Worm (Caenorhabditis elegans) whole organism, L3 larva: Measurements from ENCODE around the gene tat-3.

ENCODE experiments used
- R02D3.7 ChIP-seq: fragments of 150-350 bp; optimal IDR thresholded peaks from 2 replicates; lab custom pipeline; 2014; ENCODE audit warnings: missing biosample characterization, missing genetic modification characterization
- ZK546.5 ChIP-seq: sonication (generic microtip); optimal IDR thresholded peaks from 2 replicates; lab custom pipeline; 2017; ENCODE audit warnings: missing biosample characterization, missing genetic modification characterization
- aly-2 ChIP-seq: fragments of 150-350 bp; optimal IDR thresholded peaks from 2 replicates; lab custom pipeline; 2014; ENCODE audit warnings: missing biosample characterization, missing genetic modification characterization
- ama-1 ChIP-seq: fragments of 150-350 bp; optimal IDR thresholded peaks from 2 replicates; lab custom pipeline; 2018
- ceh-16 ChIP-seq: sonication (generic microtip); optimal IDR thresholded peaks from 2 replicates; lab custom pipeline; 2017; ENCODE audit warnings: missing biosample characterization, missing genetic modification characterization
- ceh-28 ChIP-seq: fragments of 150-350 bp; optimal IDR thresholded peaks from 2 replicates; lab custom pipeline; 2014; ENCODE audit warnings: missing biosample characterization, missing genetic modification reagents, missing genetic modification characterization
- ceh-82 ChIP-seq: fragments of 150-350 bp; optimal IDR thresholded peaks from 2 replicates; lab custom pipeline; 2014; ENCODE audit warnings: missing biosample characterization, missing genetic modification characterization
- ceh-9 ChIP-seq: sonication (generic microtip); optimal IDR thresholded peaks from 2 replicates; lab custom pipeline; 2018; ENCODE audit warnings: missing biosample characterization, missing genetic modification characterization
- daf-12 ChIP-seq: fragments of 150-350 bp; optimal IDR thresholded peaks from 2 replicates; lab custom pipeline; 2014; ENCODE audit warnings: missing biosample characterization, missing genetic modification reagents, missing genetic modification characterization
- egl-27 ChIP-seq: sonication (generic microtip); optimal IDR thresholded peaks from 4 replicates; lab custom pipeline; 2017; ENCODE audit warnings: missing biosample characterization, missing genetic modification reagents, missing genetic modification characterization
- egl-5 ChIP-seq: fragments of 150-350 bp; optimal IDR thresholded peaks from 2 replicates; lab custom pipeline; 2017; ENCODE audit warnings: missing biosample characterization, missing genetic modification reagents, missing genetic modification characterization, inconsistent platforms
- elt-1 ChIP-seq: fragments of 150-350 bp; optimal IDR thresholded peaks from 2 replicates; lab custom pipeline; 2014; ENCODE audit warnings: missing biosample characterization, missing genetic modification characterization
- elt-2 ChIP-seq: sonication (generic microtip); optimal IDR thresholded peaks from 2 replicates; lab custom pipeline; 2016; ENCODE audit warnings: missing genetic modification reagents, mild to moderate bottlenecking, missing genetic modification characterization, missing compliant biosample characterization
- elt-3 ChIP-seq, 3 experiments: fragments of 150-350 bp in 1 of 3; sonication (generic microtip) in 2 of 3; optimal IDR thresholded peaks; 2 replicates in 2 of 3; 4 replicates in 1 of 3; lab custom pipeline; 2014 to 2017; ENCODE audit warnings: missing biosample characterization in 3 of 3, missing genetic modification characterization in 3 of 3
- eor-1 ChIP-seq, 2 experiments: fragments of 150-350 bp; optimal IDR thresholded peaks; 2 replicates each; lab custom pipeline; 2014 to 2018; ENCODE audit warnings: missing biosample characterization in 2 of 2, missing genetic modification characterization in 2 of 2
- fkh-10 ChIP-seq: sonication (generic microtip); optimal IDR thresholded peaks from 2 replicates; lab custom pipeline; 2017; ENCODE audit warnings: missing biosample characterization, missing genetic modification reagents, missing genetic modification characterization
- fkh-2 ChIP-seq: fragments of 150-350 bp; optimal IDR thresholded peaks from 2 replicates; lab custom pipeline; 2014; ENCODE audit warnings: missing biosample characterization, missing genetic modification reagents, missing genetic modification characterization
- fos-1 ChIP-seq: fragments of 150-350 bp; optimal IDR thresholded peaks from 2 replicates; lab custom pipeline; 2014; ENCODE audit warnings: missing biosample characterization, missing genetic modification characterization
- hmg-11 ChIP-seq: sonication (generic microtip); optimal IDR thresholded peaks from 2 replicates; lab custom pipeline; 2016; ENCODE audit warnings: missing genetic modification characterization, missing compliant biosample characterization
- jun-1 ChIP-seq: fragments of 150-350 bp; optimal IDR thresholded peaks from 2 replicates; lab custom pipeline; 2014; ENCODE audit warnings: missing biosample characterization, missing genetic modification reagents, missing genetic modification characterization
- lin-15B ChIP-seq: fragments of 150-350 bp; optimal IDR thresholded peaks from 2 replicates; lab custom pipeline; 2014; ENCODE audit warnings: missing biosample characterization, missing genetic modification characterization
- lin-39 ChIP-seq: fragments of 150-350 bp; optimal IDR thresholded peaks from 2 replicates; lab custom pipeline; 2018; ENCODE audit warnings: missing biosample characterization, missing genetic modification reagents, missing genetic modification characterization
- lsy-12 ChIP-seq: sonication (generic microtip); optimal IDR thresholded peaks from 2 replicates; lab custom pipeline; 2016; ENCODE audit warnings: mild to moderate bottlenecking, missing genetic modification characterization, missing compliant biosample characterization
- mdl-1 ChIP-seq: fragments of 150-350 bp; optimal IDR thresholded peaks from 2 replicates; lab custom pipeline; 2014; ENCODE audit warnings: missing biosample characterization, missing genetic modification characterization
- mml-1 ChIP-seq: fragments of 150-350 bp; sonication (generic microtip); optimal IDR thresholded peaks from 3 replicates; lab custom pipeline; 2014; ENCODE audit warnings: missing biosample characterization, missing genetic modification characterization
- nfya-1 ChIP-seq: sonication (generic microtip); optimal IDR thresholded peaks from 2 replicates; lab custom pipeline; 2017; ENCODE audit warnings: missing genetic modification characterization, mild to moderate bottlenecking, missing compliant biosample characterization, antibody characterized with exemption, moderate library complexity; ENCODE audit not compliant: insufficient read depth
- nhr-11 ChIP-seq: fragments of 150-350 bp; optimal IDR thresholded peaks from 2 replicates; lab custom pipeline; 2014; ENCODE audit warnings: missing biosample characterization, missing genetic modification characterization
- nhr-12 ChIP-seq: fragments of 150-350 bp; optimal IDR thresholded peaks from 2 replicates; lab custom pipeline; 2014; ENCODE audit warnings: missing biosample characterization, missing genetic modification characterization
- nhr-23 ChIP-seq: fragments of 150-350 bp; optimal IDR thresholded peaks from 2 replicates; lab custom pipeline; 2014; ENCODE audit warnings: missing biosample characterization, missing genetic modification reagents, missing genetic modification characterization
- nhr-237 ChIP-seq: fragments of 150-350 bp; optimal IDR thresholded peaks from 2 replicates; lab custom pipeline; 2014; ENCODE audit warnings: missing biosample characterization, missing genetic modification characterization
- nhr-25 ChIP-seq: sonication (generic microtip); optimal IDR thresholded peaks from 2 replicates; lab custom pipeline; 2017; ENCODE audit warnings: missing biosample characterization, missing genetic modification characterization
- nhr-28 ChIP-seq: fragments of 150-350 bp; optimal IDR thresholded peaks from 2 replicates; lab custom pipeline; 2014; ENCODE audit warnings: missing biosample characterization, missing genetic modification characterization
- nhr-43 ChIP-seq: sonication (generic microtip); optimal IDR thresholded peaks from 2 replicates; lab custom pipeline; 2016; ENCODE audit warnings: mild to moderate bottlenecking, missing genetic modification characterization, missing compliant biosample characterization; ENCODE audit not compliant: poor library complexity, severe bottlenecking
- nhr-67 ChIP-seq: fragments of 150-350 bp; optimal IDR thresholded peaks from 2 replicates; lab custom pipeline; 2014; ENCODE audit warnings: missing biosample characterization, missing genetic modification characterization
- nhr-76 ChIP-seq: fragments of 150-350 bp; sonication (generic microtip); optimal IDR thresholded peaks from 5 replicates; lab custom pipeline; 2014; ENCODE audit warnings: missing biosample characterization, missing genetic modification characterization
- nhr-77 ChIP-seq: fragments of 150-350 bp; optimal IDR thresholded peaks from 2 replicates; lab custom pipeline; 2014; ENCODE audit warnings: missing biosample characterization, missing genetic modification characterization
- pha-4 ChIP-seq: fragments of 150-350 bp; optimal IDR thresholded peaks from 2 replicates; lab custom pipeline; 2014; ENCODE audit warnings: missing biosample characterization, missing genetic modification reagents, missing genetic modification characterization
- pqm-1 ChIP-seq: fragments of 150-350 bp; optimal IDR thresholded peaks from 2 replicates; lab custom pipeline; 2017; ENCODE audit warnings: missing biosample characterization, missing genetic modification characterization, inconsistent platforms
- sea-2 ChIP-seq: fragments of 150-350 bp; sonication (generic microtip); optimal IDR thresholded peaks from 4 replicates; lab custom pipeline; 2014; ENCODE audit warnings: missing biosample characterization, missing genetic modification reagents, missing genetic modification characterization
- skn-1 ChIP-seq: fragments of 150-350 bp; optimal IDR thresholded peaks from 2 replicates; lab custom pipeline; 2014; ENCODE audit warnings: missing biosample characterization, missing genetic modification characterization
- snpc-4 ChIP-seq: fragments of 150-350 bp; optimal IDR thresholded peaks from 2 replicates; lab custom pipeline; 2014; ENCODE audit warnings: missing biosample characterization, missing genetic modification characterization
- tbx-2 ChIP-seq: sonication (generic microtip); optimal IDR thresholded peaks from 2 replicates; lab custom pipeline; 2016; ENCODE audit warnings: mild to moderate bottlenecking, missing genetic modification characterization, missing compliant biosample characterization
- unc-39 ChIP-seq: sonication (generic microtip); optimal IDR thresholded peaks from 4 replicates; lab custom pipeline; 2017; ENCODE audit warnings: missing biosample characterization, missing genetic modification characterization
- unc-62 ChIP-seq: fragments of 150-350 bp; sonication (generic microtip); optimal IDR thresholded peaks from 4 replicates; lab custom pipeline; 2014; ENCODE audit warnings: missing biosample characterization, missing genetic modification reagents, missing genetic modification characterization
- zag-1 ChIP-seq: fragments of 150-350 bp; optimal IDR thresholded peaks from 2 replicates; lab custom pipeline; 2014; ENCODE audit warnings: missing biosample characterization, missing genetic modification characterization
- ztf-11 ChIP-seq: fragments of 150-350 bp; optimal IDR thresholded peaks from 2 replicates; lab custom pipeline; 2014; ENCODE audit warnings: missing biosample characterization, missing genetic modification characterization
- ztf-4 ChIP-seq: fragments of 150-350 bp; optimal IDR thresholded peaks from 2 replicates; lab custom pipeline; 2014; ENCODE audit warnings: missing biosample characterization, missing genetic modification characterization

Gene tat-3

DNA sequence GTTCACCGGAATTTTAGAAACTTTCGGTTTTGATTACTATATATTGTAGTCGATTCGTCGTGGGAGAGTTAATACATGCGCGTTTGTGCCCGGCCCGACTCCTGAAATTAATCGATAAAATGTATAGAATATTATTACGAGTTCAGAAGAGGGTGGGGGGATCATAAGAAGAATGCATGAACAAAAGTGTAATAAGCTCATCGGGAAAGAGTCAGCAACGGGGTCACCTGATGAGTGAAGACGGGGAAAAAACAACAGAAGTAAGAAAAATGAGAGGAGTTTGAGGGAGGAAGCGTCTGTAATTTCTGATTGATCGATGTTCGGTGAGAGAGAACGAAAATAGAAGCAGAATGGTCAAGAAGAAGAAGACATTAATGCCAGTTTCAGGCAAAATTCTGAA lies 14.4 kb downstream of the tat-3 start, which contains the start of gene W09D10.4:
TSS of gene W09D10.4 (minus strand) at position 101 of the 400 bp plus-strand sequence.
- TF ChIP-seq unc-39 (tag; lab: Kevin White, UChicago): no peak
- no peak for TF ChIP-seq nhr-12 (tag; lab: Kevin White, UChicago)
- TF ChIP-seq zag-1 (tag; lab: Kevin White, UChicago): no peak
- no peak for TF ChIP-seq ZK546.5 (tag; lab: Kevin White, UChicago)
- no peak for TF ChIP-seq egl-27 (tag; lab: Kevin White, UChicago)
- no peak for TF ChIP-seq lsy-12
- TF ChIP-seq ama-1: peak; percentile 27
- peak; percentile 3 for TF ChIP-seq elt-2 (tag; lab: Kevin White, UChicago)
- no peak for TF ChIP-seq fkh-2 (tag; lab: Kevin White, UChicago)
- TF ChIP-seq unc-62 (GFP tag; lab: Kevin White, UChicago): no peak
- TF ChIP-seq mdl-1 (tag; lab: Kevin White, UChicago): no peak
- no peak for TF ChIP-seq nhr-28 (tag; lab: Kevin White, UChicago)
- no peak for TF ChIP-seq ceh-82 (tag; lab: Kevin White, UChicago)
- no peak for TF ChIP-seq pha-4 (tag; lab: Kevin White, UChicago)

DNA sequence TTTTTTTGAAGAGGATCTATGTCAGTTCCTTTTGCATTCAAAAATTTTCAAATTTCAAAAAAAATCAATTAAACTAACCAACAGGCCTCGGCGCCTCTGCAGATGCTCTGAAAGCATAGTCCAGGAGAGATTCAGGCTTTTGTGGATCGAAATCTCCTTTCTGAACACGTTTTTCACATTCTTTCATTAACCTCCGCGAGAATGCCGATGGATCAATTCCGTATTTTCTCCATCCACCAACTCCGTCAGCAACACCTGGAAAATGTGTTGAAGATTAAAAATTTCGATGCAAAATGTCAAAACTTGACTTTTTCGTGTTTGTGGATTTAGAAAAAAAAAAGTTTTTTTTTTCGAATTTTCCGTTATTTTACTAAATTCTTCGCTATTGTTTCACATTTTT lies 16.0 kb downstream of the tat-3 start:
- TF ChIP-seq fos-1 (tag; lab: Kevin White, UChicago): no peak
- peak; percentile 33 for TF ChIP-seq ama-1

DNA sequence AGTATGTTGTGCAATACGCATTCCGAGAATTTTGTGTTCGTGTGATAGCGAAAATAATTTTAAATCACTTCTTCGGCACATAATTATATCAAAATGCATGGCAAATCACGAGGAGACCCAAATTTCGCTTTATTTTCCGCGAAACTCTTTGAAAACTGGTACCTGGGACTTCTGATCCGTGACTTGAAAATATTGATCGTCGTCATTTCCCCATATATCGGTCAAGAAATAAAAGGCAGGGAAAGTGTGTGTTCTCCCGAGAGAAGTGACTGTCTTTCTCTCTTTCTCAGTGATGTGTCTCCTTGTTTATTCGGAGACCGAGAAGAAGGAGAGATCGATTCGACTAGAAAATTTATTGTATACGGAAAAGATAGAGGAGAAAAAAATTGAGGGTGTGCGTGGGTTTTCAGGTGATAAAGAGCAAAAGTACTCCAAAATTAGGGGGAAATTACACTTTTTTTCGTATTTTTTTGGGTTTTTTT lies 19.3 kb downstream of the tat-3 start, which contains the start of gene W09D10.5:
TSS of gene W09D10.5 (minus strand) at position 345 of the 482 bp plus-strand sequence.
- no peak for TF ChIP-seq lin-39
- TF ChIP-seq nhr-11 (tag; lab: Kevin White, UChicago): no peak
- no peak for TF ChIP-seq eor-1 (tag; optimal IDR thresholded peaks at IDR 0.05; lab: Kevin White, UChicago)
- TF ChIP-seq fkh-2 (tag; lab: Kevin White, UChicago): no peak
- no peak for TF ChIP-seq egl-27 (tag; lab: Kevin White, UChicago)
- no peak for TF ChIP-seq hmg-11 (tag; lab: Kevin White, UChicago)
- peak; percentile 55 for TF ChIP-seq ceh-28 (tag; lab: Kevin White, UChicago)
- TF ChIP-seq nhr-43 (tag; lab: Kevin White, UChicago): peak; percentile 47
- no peak for TF ChIP-seq nhr-67 (tag; lab: Kevin White, UChicago)
- TF ChIP-seq unc-39 (tag; lab: Kevin White, UChicago): no peak
- TF ChIP-seq nhr-23: peak; percentile 72
- no peak for TF ChIP-seq skn-1 (tag; lab: Kevin White, UChicago)
- no peak for TF ChIP-seq elt-3 (tag; optimal IDR thresholded peaks at IDR 0.05; lab: Kevin White, UChicago)
- TF ChIP-seq pha-4 (tag; lab: Kevin White, UChicago): peak; percentile 49
- TF ChIP-seq nhr-76 (tag; lab: Kevin White, UChicago): no peak
- TF ChIP-seq ztf-11 (tag; lab: Kevin White, UChicago): no peak
- TF ChIP-seq pqm-1: peak; percentile 29
- TF ChIP-seq mml-1: no peak
- peak; percentile 68 for TF ChIP-seq lsy-12
- no peak for TF ChIP-seq nhr-25 (tag; lab: Kevin White, UChicago)
- TF ChIP-seq mdl-1 (tag; lab: Kevin White, UChicago): no peak
- TF ChIP-seq fkh-10 (GFP tag; lab: Kevin White, UChicago): no peak
- no peak for TF ChIP-seq nhr-237 (tag; lab: Kevin White, UChicago)
- TF ChIP-seq nhr-12 (tag; lab: Kevin White, UChicago): no peak
- no peak for TF ChIP-seq ZK546.5 (tag; lab: Kevin White, UChicago)
- TF ChIP-seq lin-15B: no peak
- no peak for TF ChIP-seq daf-12
- TF ChIP-seq fos-1 (tag; lab: Kevin White, UChicago): no peak
- no peak for TF ChIP-seq tbx-2 (tag; lab: Kevin White, UChicago)
- peak; percentile 90 for TF ChIP-seq ama-1
- no peak for TF ChIP-seq aly-2 (tag; lab: Kevin White, UChicago)
- no peak for TF ChIP-seq egl-5 (tag; lab: Kevin White, UChicago)
- no peak for TF ChIP-seq ceh-82 (tag; lab: Kevin White, UChicago)
- no peak for TF ChIP-seq ceh-9 (tag; lab: Kevin White, UChicago)
- TF ChIP-seq R02D3.7: no peak
- TF ChIP-seq ceh-16 (tag; lab: Kevin White, UChicago): no peak
- no peak for TF ChIP-seq unc-62 (GFP tag; lab: Kevin White, UChicago)
- TF ChIP-seq nhr-77 (tag; lab: Kevin White, UChicago): no peak
- no peak for TF ChIP-seq elt-1 (tag; lab: Kevin White, UChicago)
- no peak for TF ChIP-seq nhr-28 (tag; lab: Kevin White, UChicago)
- TF ChIP-seq zag-1 (tag; lab: Kevin White, UChicago): no peak
- no peak for TF ChIP-seq nfya-1 (tag; lab: Kevin White, UChicago)
- peak; percentile 47 for TF ChIP-seq elt-2 (tag; lab: Kevin White, UChicago)
- TF ChIP-seq jun-1 (tag; lab: Kevin White, UChicago): no peak
- TF ChIP-seq sea-2 (GFP tag; lab: Kevin White, UChicago): no peak
- peak; percentile 43 for TF ChIP-seq ztf-4 (tag; lab: Kevin White, UChicago)
- TF ChIP-seq snpc-4 (tag; lab: Kevin White, UChicago): no peak
